Worm (Caenorhabditis elegans) whole organism, late embryonic: Measurements from ENCODE around the gene npp-22.

ENCODE experiments used
- K09A11.1 ChIP-seq: sonication (generic microtip); optimal IDR thresholded peaks from 2 replicates; lab custom pipeline; 2017; ENCODE audit warnings: antibody characterized with exemption, mild to moderate bottlenecking, missing genetic modification characterization, missing compliant biosample characterization; ENCODE audit not compliant: insufficient read depth
- hlh-6 ChIP-seq: sonication (generic microtip); optimal IDR thresholded peaks from 2 replicates; lab custom pipeline; 2016; ENCODE audit warnings: missing genotype, missing genetic modification characterization, missing compliant biosample characterization
- unc-86 ChIP-seq: sonication (generic microtip); optimal IDR thresholded peaks from 2 replicates; lab custom pipeline; 2016; ENCODE audit warnings: missing genetic modification characterization, missing compliant biosample characterization

- no peak for TF ChIP-seq K09A11.1 (tag; lab: Kevin White, UChicago)
- no peak for TF ChIP-seq hlh-6
- TF ChIP-seq unc-86 (tag; lab: Kevin White, UChicago), result no peak
Measured at ce11 chrV:11762863-11763262, 29.6 kb upstream of the npp-22 start, which contains the start of gene T04F3.4.
